ENCODE assay signal across 3 fruit fly cellular contexts in genomic region chr3R:28327709-28328467, dm6.
A peak's percentile ranks its signal among the peaks of the same experiment; 100 is the strongest.
TF ChIP-seq lines count a peak whose summit lies in the region.

No protein-coding gene starts in this region.

- no peak for TF ChIP-seq CTCF in whole organism, embryonic (GFP tag; optimal IDR thresholded peaks at IDR 0.05; lab: Kevin White, UChicago)

TF ChIP-seq in whole organism, adult, 20 proteins besides CTCF, POLR2A, EP300 and RAD21:
- TF ChIP-seq cic (GFP tag; optimal IDR thresholded peaks at IDR 0.05; lab: Kevin White, UChicago) (peak; percentile 47), kay (GFP tag; lab: Kevin White, UChicago; ENCODE audit: borderline replicate concordance) (peak; percentile 91), CG5204 (GFP tag; optimal IDR thresholded peaks at IDR 0.05; lab: Kevin White, UChicago) (no peak), Hr96 (GFP tag; optimal IDR thresholded peaks at IDR 0.05; lab: Kevin White, UChicago) (no peak)

TF ChIP-seq in whole organism, embryonic, 481 proteins besides CTCF, POLR2A, EP300 and RAD21 (continues in another document):
- TF ChIP-seq bsh (GFP tag; optimal IDR thresholded peaks at IDR 0.05; lab: Kevin White, UChicago) = no peak
- TF ChIP-seq Aef1 (GFP tag; IDR thresholded peaks at IDR 0.05; lab: Robert Waterston, UW) = no peak
- peak; percentile 72 for TF ChIP-seq sug (tag; optimal IDR thresholded peaks at IDR 0.05; lab: Kevin White, UChicago)
- peak; percentile 26 for TF ChIP-seq B-H2 (GFP tag; optimal IDR thresholded peaks at IDR 0.05; lab: Kevin White, UChicago)
- TF ChIP-seq tap (tag; optimal IDR thresholded peaks at IDR 0.05; lab: Kevin White, UChicago) = no peak
- no peak for TF ChIP-seq CG18764 (GFP tag; optimal IDR thresholded peaks at IDR 0.05; lab: Kevin White, UChicago)
- TF ChIP-seq CG8765 (GFP tag; IDR thresholded peaks at IDR 0.05; lab: Robert Waterston, UW) = no peak
- TF ChIP-seq trh (GFP tag; optimal IDR thresholded peaks at IDR 0.05; lab: Kevin White, UChicago) = no peak
- TF ChIP-seq amos (GFP tag; IDR thresholded peaks at IDR 0.05; lab: Robert Waterston, UW; ENCODE audit: partially characterized antibody) = no peak
- no peak for TF ChIP-seq HmgD (GFP tag; optimal IDR thresholded peaks at IDR 0.05; lab: Kevin White, UChicago)
- TF ChIP-seq tx (GFP tag; optimal IDR thresholded peaks at IDR 0.05; lab: Kevin White, UChicago) = no peak
- TF ChIP-seq salm (tag; optimal IDR thresholded peaks at IDR 0.05; lab: Kevin White, UChicago) = no peak
- no peak for TF ChIP-seq chn (GFP tag; optimal IDR thresholded peaks at IDR 0.05; lab: Kevin White, UChicago)
- TF ChIP-seq tin (GFP tag; optimal IDR thresholded peaks at IDR 0.05; lab: Kevin White, UChicago) = no peak
- peak in 1 of 2 experiments; percentile 15 for TF ChIP-seq Pdp1 (GFP tag; optimal IDR thresholded peaks at IDR 0.05; lab: Kevin White, UChicago)
- no peak for TF ChIP-seq Taf1 (GFP tag; IDR thresholded peaks at IDR 0.05; lab: Robert Waterston, UW)
- TF ChIP-seq CG4328 (GFP tag; optimal IDR thresholded peaks at IDR 0.05; lab: Kevin White, UChicago) = no peak
- TF ChIP-seq CG31388 (GFP tag; optimal IDR thresholded peaks at IDR 0.05; lab: Kevin White, UChicago) = no peak
- TF ChIP-seq CG1024 (GFP tag; IDR thresholded peaks at IDR 0.05; lab: Robert Waterston, UW) = no peak
- no peak for TF ChIP-seq CG9817 (tag; optimal IDR thresholded peaks at IDR 0.05; lab: Kevin White, UChicago)
- no peak for TF ChIP-seq row (GFP tag; IDR thresholded peaks at IDR 0.05; lab: Robert Waterston, UW)
- TF ChIP-seq CG12071 (GFP tag; optimal IDR thresholded peaks at IDR 0.05; lab: Kevin White, UChicago) = no peak
- no peak for TF ChIP-seq CG8359 (GFP tag; optimal IDR thresholded peaks at IDR 0.05; lab: Kevin White, UChicago; ENCODE audit: borderline replicate concordance)
- TF ChIP-seq chinmo (GFP tag; IDR thresholded peaks at IDR 0.05; lab: Robert Waterston, UW; ENCODE audit: partially characterized antibody) = no peak
- TF ChIP-seq tgo (GFP tag; IDR thresholded peaks at IDR 0.05; lab: Robert Waterston, UW) = no peak
- no peak for TF ChIP-seq CG18011 (GFP tag; optimal IDR thresholded peaks at IDR 0.05; lab: Kevin White, UChicago)
- TF ChIP-seq CG16863 (GFP tag; optimal IDR thresholded peaks at IDR 0.05; lab: Kevin White, UChicago) = no peak
- TF ChIP-seq CG7928 (GFP tag; optimal IDR thresholded peaks at IDR 0.05; lab: Kevin White, UChicago) = no peak
- no peak for TF ChIP-seq sens-2 (GFP tag; IDR thresholded peaks at IDR 0.05; lab: Robert Waterston, UW)
- TF ChIP-seq slp2 (GFP tag; optimal IDR thresholded peaks at IDR 0.05; lab: Kevin White, UChicago) = no peak
- TF ChIP-seq fd96Cb (tag; optimal IDR thresholded peaks at IDR 0.05; lab: Kevin White, UChicago) = no peak
- no peak for TF ChIP-seq Dfd (GFP tag; optimal IDR thresholded peaks at IDR 0.05; lab: Kevin White, UChicago)
- no peak for TF ChIP-seq esg (GFP tag; conservative IDR thresholded peaks at IDR 0.05; lab: Robert Waterston, UW)
- no peak for TF ChIP-seq CG9797 (GFP tag; optimal IDR thresholded peaks at IDR 0.05; lab: Kevin White, UChicago)
- no peak for TF ChIP-seq Asciz (GFP tag; optimal IDR thresholded peaks at IDR 0.05; lab: Kevin White, UChicago)
- TF ChIP-seq gem (tag; optimal IDR thresholded peaks at IDR 0.05; lab: Kevin White, UChicago) = no peak
- peak; percentile 17 for TF ChIP-seq Med (GFP tag; lab: Kevin White, UChicago)
- TF ChIP-seq mirr (GFP tag; optimal IDR thresholded peaks at IDR 0.05; lab: Kevin White, UChicago) = peak; percentile 46
- peak; percentile 54 for TF ChIP-seq CG7987 (GFP tag; optimal IDR thresholded peaks at IDR 0.05; lab: Kevin White, UChicago)
- TF ChIP-seq NFAT (GFP tag; IDR thresholded peaks at IDR 0.05; lab: Robert Waterston, UW) = no peak
- TF ChIP-seq Mrtf (GFP tag; IDR thresholded peaks at IDR 0.05; lab: Robert Waterston, UW) = no peak
- TF ChIP-seq sob (GFP tag; IDR thresholded peaks at IDR 0.05; lab: Robert Waterston, UW) = 0 out of 2 replicates have a peak, but pooled peaks have one; percentile 5
- TF ChIP-seq exex (tag; optimal IDR thresholded peaks at IDR 0.05; lab: Kevin White, UChicago) = peak; percentile 48
- no peak for TF ChIP-seq pfk (GFP tag; optimal IDR thresholded peaks at IDR 0.05; lab: Kevin White, UChicago)
- TF ChIP-seq twi (tag; optimal IDR thresholded peaks at IDR 0.05; lab: Kevin White, UChicago) = peak; percentile 82
- TF ChIP-seq CG12104 (GFP tag; optimal IDR thresholded peaks at IDR 0.05; lab: Kevin White, UChicago) = no peak

TF ChIP-seq in whole organism, prepupa, 60 proteins besides CTCF, POLR2A, EP300 and RAD21:
- TF ChIP-seq fkh (GFP tag; optimal IDR thresholded peaks at IDR 0.05; lab: Kevin White, UChicago) (peak; percentile 28), Hr38 (GFP tag; optimal IDR thresholded peaks at IDR 0.05; lab: Kevin White, UChicago) (no peak), svp (GFP tag; lab: Kevin White, UChicago) (peak; percentile 61)
